Fruit fly (Drosophila melanogaster): ENCODE results near the gene CG3009.

DNA sequence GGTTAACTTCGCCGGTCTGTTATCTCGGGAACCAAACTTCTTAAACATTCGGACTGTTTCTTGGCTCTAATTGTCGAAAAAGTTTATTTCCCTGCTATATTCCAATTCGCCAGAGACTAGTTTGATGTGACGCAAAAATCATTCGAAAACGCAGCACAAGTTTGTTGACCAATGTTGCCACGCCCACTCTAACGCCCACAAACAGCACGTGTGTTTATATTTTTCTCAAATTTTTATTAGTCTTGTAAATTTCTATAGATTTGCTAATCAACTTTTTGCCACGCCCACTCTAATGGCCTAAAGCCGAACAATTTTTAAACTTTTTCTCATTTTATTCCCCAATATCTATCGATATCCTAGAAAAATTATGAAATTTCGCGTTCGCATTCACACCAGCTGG lies 35.7 kb downstream of the CG3009 start, which contains the start of gene Alms1b:
- TF ChIP-seq insv (optimal IDR thresholded peaks at IDR 0.05) = no peak
- no peak for TF ChIP-seq psq (optimal IDR thresholded peaks at IDR 0.05)
- TF ChIP-seq ttk (optimal IDR thresholded peaks at IDR 0.05) = no peak
- no peak for TF ChIP-seq h (optimal IDR thresholded peaks at IDR 0.05)

All from Kc167 (cell line).